Fruit fly (Drosophila melanogaster): ENCODE measurements around the gene CG7208.

CG7208 gene

dm6 chr3R:18168398-18168797 is 17.1 kb downstream of the CG7208 start (continued):
- TF ChIP-seq CG9215 (GFP tag; IDR thresholded peaks at IDR 0.05): 0 out of 2 replicates have a peak, but pooled peaks have one; percentile 11
- peak; percentile 70 for TF ChIP-seq CG9932 (GFP tag; IDR thresholded peaks at IDR 0.05)
- TF ChIP-seq lilli (GFP tag; optimal IDR thresholded peaks at IDR 0.05): peak; percentile 11
- no peak for TF ChIP-seq Atf-2 (GFP tag; optimal IDR thresholded peaks at IDR 0.05)
- TF ChIP-seq en (GFP tag; optimal IDR thresholded peaks at IDR 0.05): no peak
- TF ChIP-seq CG14441 (GFP tag; IDR thresholded peaks at IDR 0.05): peak; percentile 37; the same call in 1 of the 2 replicates
- peak; percentile 65 for TF ChIP-seq CG18599 (GFP tag; optimal IDR thresholded peaks at IDR 0.05)
- no peak for TF ChIP-seq salm (tag; optimal IDR thresholded peaks at IDR 0.05)
- peak; percentile 37 for TF ChIP-seq CG17359 (tag; optimal IDR thresholded peaks at IDR 0.05)
- TF ChIP-seq Xrp1 (GFP tag; IDR thresholded peaks at IDR 0.05): peak; percentile 34; the same call in 1 of the 2 replicates
- no peak for TF ChIP-seq kay (GFP tag; optimal IDR thresholded peaks at IDR 0.05)
- TF ChIP-seq slbo (GFP tag; IDR thresholded peaks at IDR 0.05): peak; percentile 56; the same call in 1 of the 2 replicates
- TF ChIP-seq CG10543 (GFP tag; optimal IDR thresholded peaks at IDR 0.05): peak; percentile 73
- TF ChIP-seq stc (GFP tag; IDR thresholded peaks at IDR 0.05): no peak
- no peak for TF ChIP-seq D19A (tag; optimal IDR thresholded peaks at IDR 0.05)
- no peak for TF ChIP-seq CG1602 (GFP tag; optimal IDR thresholded peaks at IDR 0.05)
- TF ChIP-seq Drgx (GFP tag; IDR thresholded peaks at IDR 0.05): peak; percentile 29; the same call in 1 of the 2 replicates
- TF ChIP-seq Sin3A (optimal IDR thresholded peaks at IDR 0.05): no peak
- TF ChIP-seq CG13624 (GFP tag; optimal IDR thresholded peaks at IDR 0.05): peak; percentile 10
- peak; percentile 15 for TF ChIP-seq ftz-f1 (GFP tag; optimal IDR thresholded peaks at IDR 0.05)
- no peak for TF ChIP-seq prd (optimal IDR thresholded peaks at IDR 0.05)
- no peak for TF ChIP-seq prd (GFP tag; IDR thresholded peaks at IDR 0.05)
- TF ChIP-seq ind (GFP tag; optimal IDR thresholded peaks at IDR 0.05): no peak
- 0 out of 2 replicates have a peak, but pooled peaks have one; percentile 8 for TF ChIP-seq CG32772 (GFP tag; IDR thresholded peaks at IDR 0.05)
- TF ChIP-seq nau (GFP tag; optimal IDR thresholded peaks at IDR 0.05): no peak
- TF ChIP-seq Dbx (GFP tag; IDR thresholded peaks at IDR 0.05): peak; percentile 49; the same call in 1 of the 3 replicates
- peak; percentile 58 for TF ChIP-seq CG2120 (GFP tag; optimal IDR thresholded peaks at IDR 0.05)
- TF ChIP-seq Dip3 (GFP tag; optimal IDR thresholded peaks at IDR 0.05): peak; percentile 21
- no peak for TF ChIP-seq Dip2 (GFP tag; IDR thresholded peaks at IDR 0.05)
- peak; percentile 43 for TF ChIP-seq Myb (GFP tag; optimal IDR thresholded peaks at IDR 0.05)
- TF ChIP-seq phol (tag; optimal IDR thresholded peaks at IDR 0.05): peak; percentile 85
- no peak for TF ChIP-seq Chrac-16 (GFP tag; optimal IDR thresholded peaks at IDR 0.05)
- peak; percentile 99 for TF ChIP-seq scrt (GFP tag; optimal IDR thresholded peaks at IDR 0.05)
- no peak for TF ChIP-seq sug (tag; optimal IDR thresholded peaks at IDR 0.05)
- TF ChIP-seq CG10209 (GFP tag; optimal IDR thresholded peaks at IDR 0.05): peak; percentile 4
- TF ChIP-seq CG14014 (GFP tag; IDR thresholded peaks at IDR 0.05): peak; percentile 15; the same call in 1 of the 2 replicates
- peak; percentile 38; the same call in 1 of the 4 replicates for TF ChIP-seq Gug (GFP tag; IDR thresholded peaks at IDR 0.05)

dm6 chr3R:18167416-18168237 is 17.9 kb downstream of the CG7208 start, which contains the start of gene wrd:
TSS of gene wrd (plus strand) at chr3R:18167757.
- TF ChIP-seq CG7745 (tag; optimal IDR thresholded peaks at IDR 0.05) (no peak), NfI (GFP tag; optimal IDR thresholded peaks at IDR 0.05) (no peak), CG17359 (tag; optimal IDR thresholded peaks at IDR 0.05) (no peak), D (optimal IDR thresholded peaks at IDR 0.05) (no peak), D (GFP tag; optimal IDR thresholded peaks at IDR 0.05) (no peak), CG7839 (tag; optimal IDR thresholded peaks at IDR 0.05) (peak; percentile 28), Hsf (GFP tag; optimal IDR thresholded peaks at IDR 0.05) (no peak), tap (tag; optimal IDR thresholded peaks at IDR 0.05) (no peak), CG32767 (GFP tag; IDR thresholded peaks at IDR 0.05) (no peak; the same call in 1 of the 2 replicates), CG10543 (GFP tag; optimal IDR thresholded peaks at IDR 0.05) (peak; percentile 9), ranshi (GFP tag; IDR thresholded peaks at IDR 0.05) (no peak), CG1832 (GFP tag; optimal IDR thresholded peaks at IDR 0.05) (no peak), tup (GFP tag; optimal IDR thresholded peaks at IDR 0.05) (no peak), Stat92E (GFP tag; optimal IDR thresholded peaks at IDR 0.05) (no peak), Atf6 (GFP tag; IDR thresholded peaks at IDR 0.05) (no peak), CG14441 (GFP tag; IDR thresholded peaks at IDR 0.05) (peak; percentile 14; the same call in 1 of the 2 replicates), Sox100B (GFP tag; optimal IDR thresholded peaks at IDR 0.05) (peak; percentile 48)
